Fruit fly (Drosophila melanogaster): ENCODE measurements around the gene CG13609.

CG13609 gene

dm6 chr3R:24228675-24229074, 1.9 kb downstream of the CG13609 start, which contains the start of gene Acp95EF:
Acp95EF (plus strand) TSS chr3R:24228975.
- TF ChIP-seq lola (GFP tag; optimal IDR thresholded peaks at IDR 0.05) (no peak), Dfd (GFP tag; optimal IDR thresholded peaks at IDR 0.05) (no peak), Hr78 (GFP tag; optimal IDR thresholded peaks at IDR 0.05) (no peak), woc (GFP tag; optimal IDR thresholded peaks at IDR 0.05) (no peak), Sp1 (GFP tag; optimal IDR thresholded peaks at IDR 0.05) (no peak), psq (GFP tag; optimal IDR thresholded peaks at IDR 0.05) (no peak)

dm6 chr3R:24229870-24230422, 3.1 kb downstream of the CG13609 start, which contains the start of gene Spase22-23:
Spase22-23 (minus strand) TSS chr3R:24230035.
- TF ChIP-seq OdsH (GFP tag; optimal IDR thresholded peaks at IDR 0.05) (no peak), sage (GFP tag; optimal IDR thresholded peaks at IDR 0.05) (peak; percentile 27), dsf (GFP tag; optimal IDR thresholded peaks at IDR 0.05; ENCODE audit: borderline replicate concordance) (peak; percentile 44)

DNA sequence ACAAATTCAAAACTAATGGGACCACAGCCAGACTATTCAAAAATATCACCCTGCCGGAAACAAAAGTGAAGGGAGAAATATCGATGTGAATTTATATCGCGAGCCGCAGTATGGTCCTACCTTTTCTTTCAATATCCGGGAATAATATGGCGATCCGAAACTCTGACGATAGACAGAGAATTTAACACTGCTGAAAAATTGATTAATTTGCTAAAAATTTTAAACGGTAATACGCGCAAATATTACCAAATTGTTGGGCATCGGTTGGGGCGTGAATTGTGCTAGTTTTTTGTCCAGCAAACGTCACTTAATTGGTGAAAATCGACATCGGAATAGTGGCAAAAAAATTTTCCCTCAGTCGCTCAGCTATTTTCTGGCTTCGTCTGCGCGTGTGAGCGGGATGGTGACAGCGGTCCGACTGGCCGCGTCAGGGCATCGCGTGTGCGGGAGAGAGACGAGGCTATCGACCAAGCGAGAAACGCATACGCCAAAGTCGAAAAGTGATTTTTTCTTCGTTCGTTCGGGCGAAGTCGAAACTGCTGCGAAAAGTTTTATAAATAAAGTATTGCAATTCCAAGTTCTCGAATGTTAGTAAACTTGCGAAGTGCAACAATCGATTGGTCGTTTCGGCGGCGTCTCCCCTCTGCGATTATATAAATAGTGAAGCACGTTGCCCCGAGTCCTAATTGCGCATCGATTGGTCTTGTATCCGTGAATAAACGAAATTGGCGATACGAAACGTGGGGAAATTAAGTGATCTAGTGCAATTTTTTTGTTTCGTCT, 3.8 kb downstream of the CG13609 start, which contains the start of gene mask:
mask (plus strand) TSS at position 140 of the 783 bp plus-strand sequence.
- no peak for TF ChIP-seq usp (GFP tag; optimal IDR thresholded peaks at IDR 0.05)
- TF ChIP-seq brk (GFP tag; optimal IDR thresholded peaks at IDR 0.05) = no peak
- no peak for TF ChIP-seq jim (GFP tag; optimal IDR thresholded peaks at IDR 0.05)
- TF ChIP-seq Jra (GFP tag; optimal IDR thresholded peaks at IDR 0.05) = peak; percentile 73
- TF ChIP-seq Dfd (GFP tag; optimal IDR thresholded peaks at IDR 0.05) = no peak
- TF ChIP-seq dsf (GFP tag; optimal IDR thresholded peaks at IDR 0.05; ENCODE audit: borderline replicate concordance) = peak; percentile 12
- TF ChIP-seq psq (GFP tag; optimal IDR thresholded peaks at IDR 0.05) = no peak
- TF ChIP-seq lola (GFP tag; optimal IDR thresholded peaks at IDR 0.05) = no peak
- TF ChIP-seq sage (GFP tag; optimal IDR thresholded peaks at IDR 0.05) = no peak
- peak; percentile 69 for TF ChIP-seq sv (GFP tag; optimal IDR thresholded peaks at IDR 0.05)
- TF ChIP-seq Mio (GFP tag; optimal IDR thresholded peaks at IDR 0.05) = peak; percentile 23
- peak; percentile 77 for TF ChIP-seq h (GFP tag; optimal IDR thresholded peaks at IDR 0.05)
- peak; percentile 50 for TF ChIP-seq ey (GFP tag; optimal IDR thresholded peaks at IDR 0.05)
- TF ChIP-seq dmrt93B (GFP tag; optimal IDR thresholded peaks at IDR 0.05) = peak; percentile 90
- TF ChIP-seq foxo (GFP tag; optimal IDR thresholded peaks at IDR 0.05) = peak; percentile 47 to 61
- TF ChIP-seq N (GFP tag; optimal IDR thresholded peaks at IDR 0.05) = no peak
- peak; percentile 83 for TF ChIP-seq Sp1 (GFP tag; optimal IDR thresholded peaks at IDR 0.05)
- TF ChIP-seq br (GFP tag; optimal IDR thresholded peaks at IDR 0.05) = peak; percentile 77
- no peak for TF ChIP-seq Vsx2 (GFP tag; optimal IDR thresholded peaks at IDR 0.05; ENCODE audit: partially characterized antibody)
- TF ChIP-seq woc (GFP tag; optimal IDR thresholded peaks at IDR 0.05) = peak; percentile 31
- no peak for TF ChIP-seq Hr78 (GFP tag; optimal IDR thresholded peaks at IDR 0.05)
- TF ChIP-seq Rel (GFP tag; optimal IDR thresholded peaks at IDR 0.05) = no peak
- peak; percentile 40 for TF ChIP-seq Rel (tag; optimal IDR thresholded peaks at IDR 0.05)
- TF ChIP-seq Hr83 (GFP tag; optimal IDR thresholded peaks at IDR 0.05; ENCODE audit: poor library complexity, severe bottlenecking) = peak; percentile 96
- TF ChIP-seq Abd-B (GFP tag; optimal IDR thresholded peaks at IDR 0.05) = no peak
- TF ChIP-seq pan (optimal IDR thresholded peaks at IDR 0.05) = no peak
- peak; percentile 67 for TF ChIP-seq HLH106 (tag; optimal IDR thresholded peaks at IDR 0.05)
- peak; percentile 91 for TF ChIP-seq rgr (GFP tag; optimal IDR thresholded peaks at IDR 0.05)
- peak; percentile 63 for TF ChIP-seq fru (GFP tag; optimal IDR thresholded peaks at IDR 0.05)
- TF ChIP-seq OdsH (GFP tag; optimal IDR thresholded peaks at IDR 0.05) = peak; percentile 72
- TF ChIP-seq tai (GFP tag; optimal IDR thresholded peaks at IDR 0.05) = no peak
- no peak for TF ChIP-seq CrebA (GFP tag; optimal IDR thresholded peaks at IDR 0.05; ENCODE audit: borderline replicate concordance)
- TF ChIP-seq dl (GFP tag; optimal IDR thresholded peaks at IDR 0.05; ENCODE audit: insufficient read depth in 1 of 2, partially characterized antibody in 2 of 2) = no peak
- TF ChIP-seq CG9705 (GFP tag; optimal IDR thresholded peaks at IDR 0.05) = peak; percentile 88
- peak; percentile 8 for TF ChIP-seq Dif (GFP tag; optimal IDR thresholded peaks at IDR 0.05; ENCODE audit: partially characterized antibody)
- TF ChIP-seq GATAd (GFP tag; optimal IDR thresholded peaks at IDR 0.05) = no peak
- TF ChIP-seq CG32264 (GFP tag; optimal IDR thresholded peaks at IDR 0.05) = peak; percentile 32
- no peak for TF ChIP-seq Myc (optimal IDR thresholded peaks at IDR 0.05)
- TF ChIP-seq Hnf4 (GFP tag; optimal IDR thresholded peaks at IDR 0.05) = peak; percentile 59

Data from whole organism, wandering third instar larva.